Worm (Caenorhabditis elegans) whole organism, young adult: ENCODE measurements around the gene cest-17.

ENCODE experiments used
- B0019.2 ChIP-seq: fragments of 200-800 bp; sonication (Bioruptor generic); conservative IDR thresholded peaks from 2 replicates; pipeline ENCODE4 v1.3.6; 2022; ENCODE audit warnings: missing genetic modification reagents, missing genetic modification characterization, missing compliant biosample characterization
- B0035.1 ChIP-seq: sonication (generic microtip); optimal IDR thresholded peaks from 2 replicates; lab custom pipeline; 2016; ENCODE audit warnings: missing genetic modification characterization, mild to moderate bottlenecking, missing compliant biosample characterization, missing genotype, missing genetic modification reagents
- B0336.3 ChIP-seq: fragments of 200-800 bp; sonication (Bioruptor generic); IDR thresholded peaks from 2 replicates; pipeline ENCODE4 v1.3.6; 2022; ENCODE audit warnings: missing genetic modification characterization, missing compliant biosample characterization
- C17E4.6 ChIP-seq: fragments of 200-800 bp; sonication (Bioruptor generic); IDR thresholded peaks from 2 replicates; pipeline ENCODE4 v1.3.6; 2022; ENCODE audit warnings: missing genetic modification reagents, missing genetic modification characterization, missing compliant biosample characterization
- F10E7.11 ChIP-seq: sonication (generic microtip); optimal IDR thresholded peaks from 2 replicates; lab custom pipeline; 2017; ENCODE audit warnings: mild to moderate bottlenecking, missing genetic modification characterization, moderate library complexity, missing compliant biosample characterization
- F33H1.4 ChIP-seq: fragments of 200-800 bp; sonication (Bioruptor generic); IDR thresholded peaks from 2 replicates; pipeline ENCODE4 v1.3.6; 2022; ENCODE audit warnings: missing genetic modification reagents, missing genetic modification characterization, missing compliant biosample characterization
- F39B2.1 ChIP-seq: fragments of 200-800 bp; sonication (Bioruptor generic); IDR thresholded peaks from 2 replicates; pipeline ENCODE4 v1.3.6; 2022; ENCODE audit warnings: missing genetic modification reagents, missing genetic modification characterization, missing compliant biosample characterization
- F52B5.7 ChIP-seq: sonication (generic microtip); optimal IDR thresholded peaks from 2 replicates; lab custom pipeline; 2016; ENCODE audit warnings: mild to moderate bottlenecking, missing genetic modification characterization, missing compliant biosample characterization
- F55B11.4 ChIP-seq: sonication (generic microtip); optimal IDR thresholded peaks from 2 replicates; lab custom pipeline; 2016; ENCODE audit warnings: missing compliant biosample characterization, missing genetic modification characterization, borderline replicate concordance; ENCODE audit not compliant: insufficient read depth
- F57C9.4 ChIP-seq: sonication (generic microtip); optimal IDR thresholded peaks from 2 replicates; lab custom pipeline; 2017; ENCODE audit warnings: mild to moderate bottlenecking, missing genetic modification characterization, missing compliant biosample characterization
- K11D2.4 ChIP-seq: fragments of 200-800 bp; sonication (Bioruptor generic); IDR thresholded peaks from 2 replicates; pipeline ENCODE4 v1.3.6; 2022; ENCODE audit warnings: missing genetic modification reagents, missing genetic modification characterization, missing compliant biosample characterization
- Y53F4B.3 ChIP-seq: fragments of 200-800 bp; sonication (Bioruptor generic); IDR thresholded peaks from 2 replicates; pipeline ENCODE4 v1.3.6; 2022; ENCODE audit warnings: missing genetic modification reagents, missing genetic modification characterization, missing compliant biosample characterization
- Y53G8AR.9 ChIP-seq: fragments of 200-800 bp; sonication (Bioruptor generic); conservative IDR thresholded peaks from 2 replicates; pipeline ENCODE4 v1.3.6; 2022; ENCODE audit warnings: missing genetic modification reagents, missing genetic modification characterization, missing compliant biosample characterization
- Y67H2A.10 ChIP-seq: fragments of 200-800 bp; sonication (Bioruptor generic); conservative IDR thresholded peaks from 2 replicates; pipeline ENCODE4 v1.3.6; 2022; ENCODE audit warnings: missing genetic modification reagents, missing genetic modification characterization, missing compliant biosample characterization
- Y79H2A.3 ChIP-seq: fragments of 200-800 bp; sonication (Bioruptor generic); conservative IDR thresholded peaks from 2 replicates; pipeline ENCODE4 v1.3.6; 2022; ENCODE audit warnings: missing genetic modification reagents, missing genetic modification characterization, missing compliant biosample characterization
- ZK185.1 ChIP-seq: sonication (generic microtip); optimal IDR thresholded peaks from 2 replicates; lab custom pipeline; 2016; ENCODE audit warnings: mild to moderate bottlenecking, missing genetic modification characterization, missing compliant biosample characterization; ENCODE audit not compliant: poor library complexity, severe bottlenecking
- ama-1 ChIP-seq, 3 experiments: fragments of 150-350 bp in 1 of 3; sonication (generic microtip) in 2 of 3; optimal IDR thresholded peaks; 2 replicates each; lab custom pipeline; 2014 to 2018; ENCODE audit warnings: missing biosample characterization in 2 of 3, missing genetic modification characterization in 2 of 3, missing genetic modification reagents in 2 of 3
- aptf-3 ChIP-seq: fragments of 200-800 bp; sonication (Bioruptor generic); IDR thresholded peaks from 2 replicates; pipeline ENCODE4 v1.3.6; 2022; ENCODE audit warnings: missing genetic modification characterization, missing compliant biosample characterization
- atf-7 ChIP-seq: sonication (generic microtip); optimal IDR thresholded peaks from 2 replicates; lab custom pipeline; 2017; ENCODE audit warnings: mild to moderate bottlenecking, missing genetic modification characterization, missing compliant biosample characterization
- attf-5 ChIP-seq: fragments of 200-800 bp; sonication (Bioruptor generic); optimal IDR thresholded peaks from 2 replicates; lab custom pipeline; 2018; ENCODE audit warnings: mild to moderate bottlenecking, missing genetic modification characterization, missing compliant biosample characterization
- attf-6 ChIP-seq: fragments of 200-800 bp; sonication (Bioruptor generic); IDR thresholded peaks from 2 replicates; pipeline ENCODE4 v1.3.6; 2022; ENCODE audit warnings: missing genetic modification reagents, missing genetic modification characterization, missing compliant biosample characterization
- bed-1 ChIP-seq: fragments of 200-800 bp; sonication (Bioruptor generic); IDR thresholded peaks from 2 replicates; pipeline ENCODE4 v1.3.6; 2022; ENCODE audit warnings: missing genetic modification reagents, missing genetic modification characterization, missing compliant biosample characterization
- bed-2 ChIP-seq: fragments of 200-800 bp; sonication (Bioruptor generic); IDR thresholded peaks from 2 replicates; pipeline ENCODE4 v1.3.6; 2022; ENCODE audit warnings: missing genetic modification reagents, missing genetic modification characterization, missing compliant biosample characterization
- ccch-3 ChIP-seq: fragments of 200-800 bp; sonication (Bioruptor generic); optimal IDR thresholded peaks from 2 replicates; lab custom pipeline; 2018; ENCODE audit warnings: mild to moderate bottlenecking, missing genetic modification characterization, missing compliant biosample characterization
- cebp-1 ChIP-seq, 2 experiments: fragments of 200-800 bp in 1 of 2; sonication (Bioruptor generic) in 1 of 2; sonication (generic microtip) in 1 of 2; IDR thresholded peaks in 1 of 2; optimal IDR thresholded peaks in 1 of 2; 2 replicates each; pipeline versions ENCODE4 v1.3.6 to Lab custom; 2017 to 2022; ENCODE audit warnings: missing compliant biosample characterization in 2 of 2, missing genetic modification characterization in 2 of 2, mild to moderate bottlenecking in 1 of 2, missing genetic modification reagents in 1 of 2, moderate library complexity in 1 of 2
- ceh-27 ChIP-seq: fragments of 200-800 bp; sonication (Bioruptor generic); optimal IDR thresholded peaks from 2 replicates; lab custom pipeline; 2018; ENCODE audit warnings: mild to moderate bottlenecking, missing genetic modification characterization, moderate library complexity, missing compliant biosample characterization
- ceh-91 ChIP-seq: fragments of 200-800 bp; sonication (Bioruptor generic); IDR thresholded peaks from 2 replicates; pipeline ENCODE4 v1.3.6; 2022; ENCODE audit warnings: missing genetic modification reagents, missing genetic modification characterization, missing compliant biosample characterization
- dpff-1 ChIP-seq: sonication (generic microtip); optimal IDR thresholded peaks from 2 replicates; lab custom pipeline; 2017; ENCODE audit warnings: mild to moderate bottlenecking, missing genetic modification characterization, missing compliant biosample characterization
- dpl-1 ChIP-seq: fragments of 150-350 bp; optimal IDR thresholded peaks from 2 replicates; lab custom pipeline; 2014; ENCODE audit warnings: missing biosample characterization, missing genetic modification reagents, missing genetic modification characterization
- egl-18 ChIP-seq: fragments of 200-800 bp; sonication (Bioruptor generic); IDR thresholded peaks from 2 replicates; pipeline ENCODE4 v1.3.6; 2022; ENCODE audit warnings: missing genetic modification reagents, missing genetic modification characterization, missing compliant biosample characterization
- ets-4 ChIP-seq: fragments of 200-800 bp; sonication (Bioruptor generic); optimal IDR thresholded peaks from 2 replicates; lab custom pipeline; 2018; ENCODE audit warnings: mild to moderate bottlenecking, missing genetic modification characterization, missing compliant biosample characterization
- fkh-3 ChIP-seq: sonication (generic microtip); optimal IDR thresholded peaks from 2 replicates; lab custom pipeline; 2016; ENCODE audit warnings: mild to moderate bottlenecking, missing genetic modification characterization, missing compliant biosample characterization
- hrde-1 ChIP-seq: sonication (generic microtip); optimal IDR thresholded peaks from 2 replicates; lab custom pipeline; 2016; ENCODE audit warnings: missing genetic modification characterization, mild to moderate bottlenecking, missing compliant biosample characterization, moderate library complexity, missing genotype, missing genetic modification reagents, borderline replicate concordance
- let-607 ChIP-seq, 2 experiments: fragments of 200-800 bp in 1 of 2; sonication (Bioruptor generic) in 1 of 2; sonication (generic microtip) in 1 of 2; optimal IDR thresholded peaks; 2 replicates each; lab custom pipeline; 2016 to 2018; ENCODE audit warnings: mild to moderate bottlenecking in 2 of 2, missing compliant biosample characterization in 2 of 2, missing genetic modification characterization in 2 of 2, moderate library complexity in 2 of 2, missing genotype in 1 of 2
- madf-3 ChIP-seq: fragments of 200-800 bp; sonication (Bioruptor generic); IDR thresholded peaks from 2 replicates; pipeline ENCODE4 v1.3.6; 2022; ENCODE audit warnings: missing genetic modification reagents, missing genetic modification characterization, missing compliant biosample characterization
- madf-6 ChIP-seq: fragments of 200-800 bp; sonication (Bioruptor generic); IDR thresholded peaks from 2 replicates; pipeline ENCODE4 v1.3.6; 2022; ENCODE audit warnings: missing genetic modification reagents, missing genetic modification characterization, missing compliant biosample characterization
- mxl-1 ChIP-seq: sonication (generic microtip); optimal IDR thresholded peaks from 2 replicates; lab custom pipeline; 2016; ENCODE audit warnings: missing genetic modification characterization, missing compliant biosample characterization
- nfya-1 ChIP-seq: sonication (generic microtip); optimal IDR thresholded peaks from 2 replicates; lab custom pipeline; 2017; ENCODE audit warnings: antibody characterized with exemption, missing compliant biosample characterization, missing genetic modification characterization, borderline replicate concordance; ENCODE audit not compliant: insufficient read depth
- nhr-27 ChIP-seq: fragments of 200-800 bp; sonication (Bioruptor generic); optimal IDR thresholded peaks from 2 replicates; lab custom pipeline; 2018; ENCODE audit warnings: mild to moderate bottlenecking, missing genetic modification characterization, moderate library complexity, missing compliant biosample characterization
- sdz-38 ChIP-seq: sonication (generic microtip); optimal IDR thresholded peaks from 2 replicates; lab custom pipeline; 2016; ENCODE audit warnings: missing genotype, missing genetic modification characterization, missing compliant biosample characterization
- snpc-1.3 ChIP-seq: sonication (generic microtip); optimal IDR thresholded peaks from 2 replicates; lab custom pipeline; 2017; ENCODE audit warnings: missing genetic modification characterization, mild to moderate bottlenecking, missing compliant biosample characterization, antibody characterized with exemption, moderate library complexity, missing genotype, missing genetic modification reagents; ENCODE audit not compliant: insufficient read depth
- somi-1 ChIP-seq: fragments of 200-800 bp; sonication (Bioruptor generic); optimal IDR thresholded peaks from 2 replicates; lab custom pipeline; 2018; ENCODE audit warnings: mild to moderate bottlenecking, missing genetic modification characterization, missing compliant biosample characterization
- unc-130 ChIP-seq: sonication (generic microtip); optimal IDR thresholded peaks from 2 replicates; lab custom pipeline; 2016; ENCODE audit warnings: missing genetic modification reagents, missing genetic modification characterization, missing compliant biosample characterization
- unc-62 ChIP-seq: fragments of 150-350 bp; optimal IDR thresholded peaks from 2 replicates; lab custom pipeline; 2014; ENCODE audit warnings: missing biosample characterization, missing genetic modification reagents, missing genetic modification characterization
- ztf-18 ChIP-seq: sonication (generic microtip); optimal IDR thresholded peaks from 2 replicates; lab custom pipeline; 2016; ENCODE audit warnings: missing genotype, mild to moderate bottlenecking, missing genetic modification characterization, missing compliant biosample characterization
- ztf-25 ChIP-seq: fragments of 200-800 bp; sonication (Bioruptor generic); IDR thresholded peaks from 2 replicates; pipeline ENCODE4 v1.3.6; 2022; ENCODE audit warnings: missing genetic modification reagents, missing genetic modification characterization, missing compliant biosample characterization

cest-17 gene

DNA sequence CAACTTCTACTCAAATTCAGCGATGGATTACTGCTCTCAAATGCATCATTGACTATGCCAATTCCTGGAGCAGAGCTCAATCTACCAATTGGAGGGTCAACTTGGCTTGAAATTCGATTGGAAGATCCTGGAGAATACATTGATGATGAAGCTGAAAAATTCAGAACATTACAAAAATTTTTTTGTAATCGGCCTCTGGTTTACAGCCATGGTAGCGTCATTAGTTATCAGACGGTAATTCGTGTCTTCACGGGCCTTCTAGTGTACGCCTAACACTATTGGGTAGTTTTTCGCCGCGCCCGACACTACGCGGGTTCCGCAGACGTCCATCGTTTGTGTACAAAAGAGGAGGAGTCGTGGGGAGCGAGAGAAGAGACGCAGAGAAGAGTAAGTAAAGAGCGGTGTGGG is 25.6 kb downstream of the cest-17 start (continued):
- TF ChIP-seq Y67H2A.10 (no peak), bed-2 (GFP tag; lab: Robert Waterston, UW) (peak; percentile 41; the same call in 1 of the 2 replicates), nfya-1 (no peak), C17E4.6 (GFP tag; lab: Robert Waterston, UW) (peak; percentile 83), attf-6 (GFP tag; lab: Robert Waterston, UW) (peak; percentile 94), ama-1 (optimal IDR thresholded peaks at IDR 0.05; lab: Kevin White, UChicago) (peak; percentile 91), ama-1 (GFP tag; optimal IDR thresholded peaks at IDR 0.05; lab: Kevin White, UChicago) (peak in 1 of 2 experiments; percentile 35), ceh-91 (peak; percentile 65), ceh-27 (GFP tag; lab: Kevin White, UChicago) (peak; percentile 66), dpl-1 (GFP tag; lab: Kevin White, UChicago) (peak; percentile 40), attf-5 (peak; percentile 47), unc-62 (GFP tag; lab: Kevin White, UChicago) (no peak), B0019.2 (peak; percentile 69), atf-7 (tag; lab: Kevin White, UChicago) (peak; percentile 67), unc-130 (peak; percentile 62), F10E7.11 (peak; percentile 8), fkh-3 (peak; percentile 54), ztf-18 (tag; lab: Kevin White, UChicago) (peak; percentile 72), F33H1.4 (peak; percentile 71), dpff-1 (no peak), let-607 (tag; optimal IDR thresholded peaks at IDR 0.05; lab: Kevin White, UChicago) (peak; percentile 19 to 22), F52B5.7 (no peak), ccch-3 (GFP tag; lab: Kevin White, UChicago) (no peak), aptf-3 (no peak), Y53F4B.3 (GFP tag; lab: Robert Waterston, UW) (peak; percentile 72), K11D2.4 (GFP tag; lab: Robert Waterston, UW) (peak; percentile 37; the same call in 1 of the 2 replicates), B0336.3 (peak; percentile 96), B0035.1 (tag; lab: Kevin White, UChicago) (no peak), ets-4 (GFP tag; lab: Kevin White, UChicago) (peak; percentile 61), madf-3 (GFP tag; lab: Robert Waterston, UW) (peak; percentile 74), F57C9.4 (tag; lab: Kevin White, UChicago) (no peak), somi-1 (GFP tag; lab: Kevin White, UChicago) (peak; percentile 80), cebp-1 (GFP tag; IDR thresholded peaks at IDR 0.05; lab: Robert Waterston, UW) (0 out of 2 replicates have a peak, but pooled peaks have one; percentile 20), cebp-1 (tag; optimal IDR thresholded peaks at IDR 0.05; lab: Kevin White, UChicago) (no peak), mxl-1 (tag; lab: Kevin White, UChicago) (peak; percentile 31), F39B2.1 (GFP tag; lab: Robert Waterston, UW) (peak; percentile 82), F55B11.4 (tag; lab: Kevin White, UChicago) (no peak), Y53G8AR.9 (GFP tag; lab: Robert Waterston, UW) (peak; percentile 86), hrde-1 (peak; percentile 90), ztf-25 (GFP tag; lab: Robert Waterston, UW) (peak; percentile 73; the same call in 1 of the 2 replicates), snpc-1.3 (peak; percentile 98), bed-1 (GFP tag; lab: Robert Waterston, UW) (no peak), sdz-38 (tag; lab: Kevin White, UChicago) (no peak), Y79H2A.3 (GFP tag; lab: Robert Waterston, UW) (0 out of 2 replicates have a peak, but pooled peaks have one; percentile 65), egl-18 (no peak), ZK185.1 (tag; lab: Kevin White, UChicago) (peak; percentile 89), madf-6 (GFP tag; lab: Robert Waterston, UW) (peak; percentile 91), nhr-27 (peak; percentile 23)
